Fruit fly (Drosophila melanogaster) whole organism, embryonic: ENCODE data around the gene faf.

ENCODE experiments used
- CG10565 ChIP-seq: fragments of 200-800 bp; sonication (Bioruptor generic); optimal IDR thresholded peaks from 3 replicates; lab custom pipeline; 2016; ENCODE audit warnings: missing biosample characterization, mild to moderate bottlenecking, missing genetic modification characterization
- CG10979 ChIP-seq: fragments of 200-800 bp; sonication (Bioruptor generic); optimal IDR thresholded peaks from 2 replicates; lab custom pipeline; 2018; ENCODE audit warnings: missing biosample characterization, mild to moderate bottlenecking, missing genetic modification characterization, moderate library complexity
- CG13624 ChIP-seq: fragments of 200-800 bp; sonication (Bioruptor generic); optimal IDR thresholded peaks from 2 replicates; lab custom pipeline; 2016; ENCODE audit warnings: missing biosample characterization, missing genetic modification characterization
- CG14441 ChIP-seq: fragments of 200-800 bp; sonication (Bioruptor generic); IDR thresholded peaks from 2 replicates; pipeline ENCODE4 v1.3.6; 2022; ENCODE audit warnings: missing biosample characterization, missing genetic modification characterization
- CG14860 ChIP-seq: fragments of 200-800 bp; sonication (Bioruptor generic); IDR thresholded peaks from 3 replicates; pipeline ENCODE4 v1.3.6; 2022; ENCODE audit warnings: missing biosample characterization, missing genetic modification characterization; ENCODE audit not compliant: partially characterized antibody
- CG15011 ChIP-seq: fragments of 200-800 bp; sonication (Bioruptor generic); optimal IDR thresholded peaks from 3 replicates; lab custom pipeline; 2018; ENCODE audit warnings: missing biosample characterization, mild to moderate bottlenecking, missing genetic modification characterization
- CG1602 ChIP-seq: fragments of 200-800 bp; sonication (Bioruptor generic); optimal IDR thresholded peaks from 3 replicates; lab custom pipeline; 2016; ENCODE audit warnings: missing biosample characterization, missing genetic modification characterization
- CG17912 ChIP-seq: fragments of 200-800 bp; sonication (Bioruptor generic); optimal IDR thresholded peaks from 2 replicates; lab custom pipeline; 2018; ENCODE audit warnings: missing biosample characterization, mild to moderate bottlenecking, missing genetic modification characterization
- CG1792 ChIP-seq: fragments of 200-800 bp; sonication (Bioruptor generic); optimal IDR thresholded peaks from 2 replicates; lab custom pipeline; 2016; ENCODE audit warnings: missing biosample characterization, missing genetic modification characterization
- CG18764 ChIP-seq: fragments of 200-800 bp; sonication (Bioruptor generic); optimal IDR thresholded peaks from 3 replicates; lab custom pipeline; 2016; ENCODE audit warnings: missing biosample characterization, missing genetic modification characterization
- CG2120 ChIP-seq: fragments of 200-800 bp; sonication (Bioruptor generic); optimal IDR thresholded peaks from 3 replicates; lab custom pipeline; 2016; ENCODE audit warnings: missing biosample characterization, missing genetic modification characterization
- CG2202 ChIP-seq: fragments of 200-800 bp; sonication (Bioruptor generic); optimal IDR thresholded peaks from 2 replicates; lab custom pipeline; 2018; ENCODE audit warnings: missing biosample characterization, mild to moderate bottlenecking, missing genetic modification characterization
- CG3163 ChIP-seq: fragments of 200-800 bp; sonication (Bioruptor generic); optimal IDR thresholded peaks from 3 replicates; lab custom pipeline; 2016; ENCODE audit warnings: missing biosample characterization, missing genetic modification characterization
- CG32532 ChIP-seq: fragments of 200-800 bp; sonication (Bioruptor generic); IDR thresholded peaks from 2 replicates; pipeline ENCODE4 v1.3.6; 2022; ENCODE audit warnings: missing biosample characterization, missing genetic modification characterization
- CG34224 ChIP-seq: fragments of 200-800 bp; sonication (Bioruptor generic); IDR thresholded peaks from 3 replicates; pipeline ENCODE4 v1.3.6; 2022; ENCODE audit warnings: missing biosample characterization, missing genetic modification characterization; ENCODE audit not compliant: partially characterized antibody
- CG3726 ChIP-seq: fragments of 200-800 bp; sonication (Bioruptor generic); IDR thresholded peaks from 3 replicates; pipeline ENCODE4, ENCODE4 v1.3.6; 2022; ENCODE audit warnings: missing biosample characterization, missing genetic modification characterization
- CG42726 ChIP-seq: fragments of 200-800 bp; sonication (Bioruptor generic); IDR thresholded peaks from 2 replicates; pipeline ENCODE4 v1.3.6; 2022; ENCODE audit warnings: missing biosample characterization, missing genetic modification characterization; ENCODE audit not compliant: partially characterized antibody
- CG6175 ChIP-seq: fragments of 200-800 bp; sonication (Bioruptor generic); IDR thresholded peaks from 3 replicates; pipeline ENCODE4 v1.3.6; 2022; ENCODE audit warnings: missing biosample characterization, missing genetic modification characterization
- CG6791 ChIP-seq: fragments of 200-800 bp; sonication (Bioruptor generic); IDR thresholded peaks from 3 replicates; pipeline ENCODE4 v1.3.6; 2022; ENCODE audit warnings: missing biosample characterization, missing genetic modification characterization; ENCODE audit not compliant: partially characterized antibody
- CG7786 ChIP-seq: fragments of 200-800 bp; sonication (Bioruptor generic); optimal IDR thresholded peaks from 2 replicates; lab custom pipeline; 2016; ENCODE audit warnings: missing biosample characterization, missing genetic modification characterization
- CG8765 ChIP-seq: fragments of 200-800 bp; sonication (Bioruptor generic); IDR thresholded peaks from 2 replicates; pipeline ENCODE4 v1.3.6; 2022; ENCODE audit warnings: missing biosample characterization, missing genetic modification characterization
- CG9876 ChIP-seq: fragments of 200-800 bp; sonication (Bioruptor generic); optimal IDR thresholded peaks from 2 replicates; lab custom pipeline; 2016; ENCODE audit warnings: missing biosample characterization, missing genetic modification characterization
- Dbx ChIP-seq: fragments of 200-800 bp; sonication (Bioruptor generic); IDR thresholded peaks from 3 replicates; pipeline ENCODE4 v1.3.6; 2022; ENCODE audit warnings: missing biosample characterization, missing genetic modification characterization
- Dll ChIP-seq: fragments of 200-800 bp; sonication (Bioruptor generic); IDR thresholded peaks from 4 replicates; pipeline ENCODE4 v1.3.6; 2022; ENCODE audit warnings: missing biosample characterization, missing genetic modification characterization; ENCODE audit not compliant: partially characterized antibody
- Elba2 ChIP-seq: fragments of 200-800 bp; sonication (Bioruptor generic); optimal IDR thresholded peaks from 3 replicates; lab custom pipeline; 2016; ENCODE audit warnings: missing biosample characterization, missing genetic modification characterization
- Fer3 ChIP-seq: fragments of 200-800 bp; sonication (Bioruptor generic); optimal IDR thresholded peaks from 2 replicates; lab custom pipeline; 2018; ENCODE audit warnings: missing biosample characterization, mild to moderate bottlenecking, missing genetic modification characterization, moderate library complexity
- HLH4C ChIP-seq: fragments of 200-800 bp; sonication (Bioruptor generic); IDR thresholded peaks from 3 replicates; pipeline ENCODE4 v1.3.6; 2022; ENCODE audit warnings: missing biosample characterization, missing genetic modification characterization; ENCODE audit not compliant: partially characterized antibody
- Hsf ChIP-seq: fragments of 200-800 bp; sonication (Bioruptor generic); optimal IDR thresholded peaks from 3 replicates; lab custom pipeline; 2016; ENCODE audit warnings: missing biosample characterization, missing genetic modification characterization
- Max ChIP-seq: fragments of 200-800 bp; sonication (Bioruptor generic); optimal IDR thresholded peaks from 2 replicates; lab custom pipeline; 2016; ENCODE audit warnings: missing biosample characterization, mild to moderate bottlenecking, missing genetic modification characterization
- Pdp1 ChIP-seq, 2 experiments: fragments of 200-800 bp; sonication (Bioruptor generic); optimal IDR thresholded peaks; 3 replicates each; lab custom pipeline; 2016; ENCODE audit warnings: missing biosample characterization in 2 of 2, missing genetic modification characterization in 2 of 2, mild to moderate bottlenecking in 1 of 2, moderate library complexity in 1 of 2
- Trl ChIP-seq, 3 experiments: fragments of >200 bp in 2 of 3; fragments of 200-800 bp in 1 of 3; sonication (Bioruptor generic) in 1 of 3; optimal IDR thresholded peaks; 2 replicates in 1 of 3; 3 replicates in 2 of 3; lab custom pipeline; 2016 to 2017; ENCODE audit warnings: missing biosample characterization in 1 of 3, missing genetic modification characterization in 1 of 3
- Usf ChIP-seq: fragments of 200-800 bp; sonication (Bioruptor generic); optimal IDR thresholded peaks from 2 replicates; lab custom pipeline; 2017; ENCODE audit warnings: missing genotype, missing biosample characterization, missing genetic modification characterization
- cato ChIP-seq: fragments of 200-800 bp; sonication (Bioruptor generic); optimal IDR thresholded peaks from 2 replicates; lab custom pipeline; 2016; ENCODE audit warnings: missing biosample characterization, missing genetic modification characterization, borderline replicate concordance
- ci ChIP-seq: fragments of 200-800 bp; sonication (Bioruptor generic); IDR thresholded peaks from 3 replicates; pipeline ENCODE4 v1.3.6; 2022; ENCODE audit warnings: missing biosample characterization, missing genetic modification characterization
- ftz-f1 ChIP-seq: fragments of 200-800 bp; sonication (Bioruptor generic); optimal IDR thresholded peaks from 2 replicates; lab custom pipeline; 2016; ENCODE audit warnings: missing biosample characterization, missing genetic modification characterization
- kah ChIP-seq: fragments of 200-800 bp; sonication (Bioruptor generic); optimal IDR thresholded peaks from 2 replicates; lab custom pipeline; 2018; ENCODE audit warnings: missing biosample characterization, mild to moderate bottlenecking, missing genetic modification characterization
- kay ChIP-seq: fragments of 200-800 bp; sonication (Bioruptor generic); optimal IDR thresholded peaks from 2 replicates; lab custom pipeline; 2016; ENCODE audit warnings: missing biosample characterization, missing genetic modification characterization
- kni ChIP-seq: fragments of 200-800 bp; sonication (Bioruptor generic); optimal IDR thresholded peaks from 3 replicates; lab custom pipeline; 2017; ENCODE audit warnings: mild to moderate bottlenecking, missing biosample characterization, missing genetic modification reagents, missing genetic modification characterization
- lab ChIP-seq: fragments of 200-800 bp; sonication (Bioruptor generic); optimal IDR thresholded peaks from 3 replicates; lab custom pipeline; 2017; ENCODE audit warnings: missing biosample characterization, missing genetic modification characterization, mild to moderate bottlenecking, moderate library complexity, missing genetic modification reagents
- pum ChIP-seq: fragments of 200-800 bp; sonication (Bioruptor generic); optimal IDR thresholded peaks from 2 replicates; lab custom pipeline; 2016; ENCODE audit warnings: missing biosample characterization, missing genetic modification characterization
- sens ChIP-seq: fragments of 200-800 bp; sonication (Bioruptor generic); peaks from one replicate; lab custom pipeline; 2016; ENCODE audit warnings: missing biosample characterization, missing genetic modification characterization
- sqz ChIP-seq: fragments of 200-800 bp; sonication (Bioruptor generic); optimal IDR thresholded peaks from 3 replicates; lab custom pipeline; 2018; ENCODE audit warnings: missing biosample characterization, mild to moderate bottlenecking, missing genetic modification characterization
- tgo ChIP-seq: fragments of 200-800 bp; sonication (Bioruptor generic); IDR thresholded peaks from 3 replicates; pipeline ENCODE4 v1.3.6; 2022; ENCODE audit warnings: missing biosample characterization, missing genetic modification characterization
- tin ChIP-seq: fragments of 200-800 bp; sonication (Bioruptor generic); optimal IDR thresholded peaks from 3 replicates; lab custom pipeline; 2016; ENCODE audit warnings: missing biosample characterization, missing genetic modification characterization
- tx ChIP-seq: fragments of 200-800 bp; sonication (Bioruptor generic); optimal IDR thresholded peaks from 2 replicates; lab custom pipeline; 2016; ENCODE audit warnings: missing biosample characterization, missing genetic modification characterization
- vvl ChIP-seq: fragments of 200-800 bp; sonication (Bioruptor generic); IDR thresholded peaks from 2 replicates; pipeline ENCODE4 v1.3.6; 2022; ENCODE audit warnings: missing biosample characterization, missing genetic modification characterization
- wdn ChIP-seq: fragments of 200-800 bp; sonication (Bioruptor generic); IDR thresholded peaks from 2 replicates; pipeline ENCODE4 v1.3.6; 2022; ENCODE audit warnings: missing biosample characterization, missing genetic modification characterization
- zen2 ChIP-seq: fragments of 200-800 bp; sonication (Bioruptor generic); IDR thresholded peaks from 3 replicates; pipeline ENCODE4 v1.3.6; 2022; ENCODE audit warnings: missing biosample characterization, missing genetic modification characterization; ENCODE audit not compliant: partially characterized antibody

Gene faf

dm6 chr3R:31793664-31794417, 17.0 kb downstream of the faf start, which contains the start of the genes Mccc1 and Acf (continued):
- no peak for TF ChIP-seq CG42726 (GFP tag; lab: Robert Waterston, UW)
- TF ChIP-seq Pdp1 (GFP tag; optimal IDR thresholded peaks at IDR 0.05; lab: Kevin White, UChicago), result peak; percentile 53 to 60
- peak; percentile 51; the same call in 1 of the 2 replicates for TF ChIP-seq CG32532
- TF ChIP-seq Hsf (GFP tag; lab: Kevin White, UChicago), result peak; percentile 30
- peak; percentile 76 for TF ChIP-seq HLH4C (GFP tag; lab: Robert Waterston, UW)
- peak; percentile 73 for TF ChIP-seq Dll (GFP tag; lab: Robert Waterston, UW)
- peak; percentile 25 for TF ChIP-seq CG1792 (GFP tag; lab: Kevin White, UChicago)
- TF ChIP-seq kay (GFP tag; lab: Kevin White, UChicago), result peak; percentile 11
- 0 out of 3 replicates have a peak, but pooled peaks have one; percentile 16 for TF ChIP-seq Dbx (GFP tag; lab: Robert Waterston, UW)
- peak; percentile 17 for TF ChIP-seq CG1602 (GFP tag; lab: Kevin White, UChicago)
- TF ChIP-seq vvl (GFP tag; lab: Robert Waterston, UW), result peak; percentile 14; the same call in 1 of the 2 replicates
- TF ChIP-seq CG9876 (GFP tag; lab: Kevin White, UChicago), result no peak
- no peak for TF ChIP-seq Elba2 (GFP tag; lab: Kevin White, UChicago)
- no peak for TF ChIP-seq Trl (optimal IDR thresholded peaks at IDR 0.05; lab: Kevin White, UChicago)
- TF ChIP-seq Trl (GFP tag; optimal IDR thresholded peaks at IDR 0.05; lab: Kevin White, UChicago), result peak; percentile 42
- peak; percentile 68 for TF ChIP-seq CG2120 (GFP tag; lab: Kevin White, UChicago)
- no peak for TF ChIP-seq cato
- no peak for TF ChIP-seq CG7786 (GFP tag; lab: Kevin White, UChicago)
- TF ChIP-seq lab (GFP tag; lab: Kevin White, UChicago), result no peak
- no peak for TF ChIP-seq CG3163 (GFP tag; lab: Kevin White, UChicago)
- no peak for TF ChIP-seq CG8765 (GFP tag; lab: Robert Waterston, UW)
- peak; percentile 33; the same call in 1 of the 2 replicates for TF ChIP-seq CG14441 (GFP tag; lab: Robert Waterston, UW)
- TF ChIP-seq CG13624, result peak; percentile 10
- peak; percentile 46; the same call in 1 of the 3 replicates for TF ChIP-seq tgo (GFP tag; lab: Robert Waterston, UW)
- no peak for TF ChIP-seq CG10565 (GFP tag; lab: Kevin White, UChicago)
- TF ChIP-seq wdn (GFP tag; lab: Robert Waterston, UW), result peak; percentile 45; the same call in 1 of the 2 replicates
- no peak for TF ChIP-seq CG6175 (GFP tag; lab: Robert Waterston, UW)
- TF ChIP-seq kni (GFP tag; lab: Kevin White, UChicago), result no peak
- TF ChIP-seq CG34224 (GFP tag; lab: Robert Waterston, UW), result peak; percentile 60; the same call in 1 of the 3 replicates
- peak; percentile 31; the same call in 1 of the 3 replicates for TF ChIP-seq zen2 (GFP tag; lab: Robert Waterston, UW)
- TF ChIP-seq tx (GFP tag; lab: Kevin White, UChicago), result no peak
- no peak for TF ChIP-seq kah (GFP tag; lab: Kevin White, UChicago)
- TF ChIP-seq CG18764, result no peak
- peak; percentile 4 for TF ChIP-seq ftz-f1
- TF ChIP-seq CG6791 (GFP tag; lab: Robert Waterston, UW), result peak; percentile 68; the same call in 2 of the 3 replicates
- TF ChIP-seq CG15011, result no peak
- no peak for TF ChIP-seq CG2202 (tag; lab: Kevin White, UChicago)
- no peak for TF ChIP-seq Fer3 (tag; lab: Kevin White, UChicago)
- peak; percentile 48; the same call in 1 of the 3 replicates for TF ChIP-seq CG14860
- TF ChIP-seq tin (GFP tag; lab: Kevin White, UChicago), result peak; percentile 22
- TF ChIP-seq pum (GFP tag; lab: Kevin White, UChicago), result peak; percentile 37
- TF ChIP-seq sens, result peak; percentile 93
- peak; percentile 7 for TF ChIP-seq CG10979 (tag; lab: Kevin White, UChicago)
- TF ChIP-seq Max (GFP tag; lab: Kevin White, UChicago), result peak; percentile 61
- no peak for TF ChIP-seq Usf (GFP tag; lab: Kevin White, UChicago)
- TF ChIP-seq ci (GFP tag; lab: Robert Waterston, UW), result peak; percentile 59; the same call in 2 of the 3 replicates
- no peak for TF ChIP-seq CG17912 (GFP tag; lab: Kevin White, UChicago)
- TF ChIP-seq sqz (GFP tag; lab: Kevin White, UChicago), result no peak
- TF ChIP-seq CG3726, result no peak
